Worm (Caenorhabditis elegans) whole organism, L4/young adult: ENCODE measurements around the gene F54E4.2.
A peak's percentile ranks its signal among the peaks of the same experiment; 100 is the strongest.

ENCODE experiments used
- dao-5 ChIP-seq: sonication (generic microtip); optimal IDR thresholded peaks from 2 replicates; lab custom pipeline; 2016; ENCODE audit warnings: missing genotype, missing genetic modification characterization, moderate library complexity, missing compliant biosample characterization
- him-1 ChIP-seq: sonication (generic microtip); optimal IDR thresholded peaks from 2 replicates; lab custom pipeline; 2016; ENCODE audit warnings: missing genotype, missing genetic modification reagents, missing genetic modification characterization, missing compliant biosample characterization

ce11 chrX:14636712-14637111, 8.0 kb upstream of the F54E4.2 start:
- TF ChIP-seq him-1 (tag; lab: Kevin White, UChicago) (peak; percentile 83), dao-5 (tag; lab: Kevin White, UChicago) (no peak)
